Fruit fly (Drosophila melanogaster) whole organism, embryonic: Measurements from ENCODE around the gene CG42727.

Experiments
- ATbp ChIP-seq: fragments of 200-800 bp; sonication (Bioruptor generic); optimal IDR thresholded peaks from 2 replicates; lab custom pipeline; 2017; ENCODE audit warnings: missing biosample characterization, mild to moderate bottlenecking, missing genetic modification characterization, missing genetic modification reagents
- CG10209 ChIP-seq: fragments of 200-800 bp; sonication (Bioruptor generic); optimal IDR thresholded peaks from 3 replicates; lab custom pipeline; 2017; ENCODE audit warnings: missing biosample characterization, mild to moderate bottlenecking, missing genetic modification characterization, missing genetic modification reagents
- CG1024 ChIP-seq: fragments of 200-800 bp; sonication (Bioruptor generic); IDR thresholded peaks from 2 replicates; pipeline ENCODE4 v1.3.6; 2022; ENCODE audit warnings: missing biosample characterization, missing genetic modification characterization
- CG10267 ChIP-seq: fragments of 200-800 bp; sonication (Bioruptor generic); optimal IDR thresholded peaks from 2 replicates; lab custom pipeline; 2018; ENCODE audit warnings: missing biosample characterization, mild to moderate bottlenecking, missing genetic modification characterization, moderate library complexity
- CG10543 ChIP-seq: fragments of 200-800 bp; sonication (Bioruptor generic); optimal IDR thresholded peaks from 3 replicates; lab custom pipeline; 2017; ENCODE audit warnings: missing biosample characterization, mild to moderate bottlenecking, missing genetic modification characterization, moderate library complexity
- CG11398 ChIP-seq: fragments of 200-800 bp; sonication (Bioruptor generic); optimal IDR thresholded peaks from 2 replicates; lab custom pipeline; 2016; ENCODE audit warnings: missing biosample characterization, missing genetic modification characterization
- CG13123 ChIP-seq: fragments of 200-800 bp; sonication (Bioruptor generic); optimal IDR thresholded peaks from 2 replicates; lab custom pipeline; 2016; ENCODE audit warnings: missing biosample characterization, missing genetic modification characterization
- CG13424 ChIP-seq: fragments of 200-800 bp; sonication (Bioruptor generic); optimal IDR thresholded peaks from 2 replicates; lab custom pipeline; 2019; ENCODE audit warnings: missing biosample characterization, mild to moderate bottlenecking, missing genetic modification characterization, moderate library complexity
- CG14441 ChIP-seq: fragments of 200-800 bp; sonication (Bioruptor generic); IDR thresholded peaks from 2 replicates; pipeline ENCODE4 v1.3.6; 2022; ENCODE audit warnings: missing biosample characterization, missing genetic modification characterization
- CG14710 ChIP-seq: fragments of 200-800 bp; sonication (Bioruptor generic); optimal IDR thresholded peaks from 3 replicates; lab custom pipeline; 2019; ENCODE audit warnings: missing biosample characterization, mild to moderate bottlenecking, missing genetic modification characterization, moderate library complexity
- CG18262 ChIP-seq: fragments of 200-800 bp; optimal IDR thresholded peaks from 3 replicates; lab custom pipeline; 2019; ENCODE audit warnings: missing biosample characterization, mild to moderate bottlenecking, missing genetic modification characterization, moderate library complexity
- CG2202 ChIP-seq: fragments of 200-800 bp; sonication (Bioruptor generic); optimal IDR thresholded peaks from 2 replicates; lab custom pipeline; 2018; ENCODE audit warnings: missing biosample characterization, mild to moderate bottlenecking, missing genetic modification characterization
- CG3065 ChIP-seq: fragments of 200-800 bp; sonication (Bioruptor generic); optimal IDR thresholded peaks from 2 replicates; lab custom pipeline; 2016; ENCODE audit warnings: missing biosample characterization, missing genetic modification characterization
- CG31388 ChIP-seq: fragments of 200-800 bp; sonication (Bioruptor generic); optimal IDR thresholded peaks from 2 replicates; lab custom pipeline; 2016; ENCODE audit warnings: missing biosample characterization, missing genetic modification characterization
- CG7786 ChIP-seq: fragments of 200-800 bp; sonication (Bioruptor generic); optimal IDR thresholded peaks from 2 replicates; lab custom pipeline; 2016; ENCODE audit warnings: missing biosample characterization, missing genetic modification characterization
- CG9437 ChIP-seq: fragments of 200-800 bp; sonication (Bioruptor generic); optimal IDR thresholded peaks from 2 replicates; lab custom pipeline; 2018; ENCODE audit warnings: missing biosample characterization, mild to moderate bottlenecking, missing genetic modification characterization
- Dbx ChIP-seq: fragments of 200-800 bp; sonication (Bioruptor generic); IDR thresholded peaks from 3 replicates; pipeline ENCODE4 v1.3.6; 2022; ENCODE audit warnings: missing biosample characterization, missing genetic modification characterization
- Dref ChIP-seq: fragments of 200-800 bp; sonication (Bioruptor generic); IDR thresholded peaks from 2 replicates; pipeline ENCODE4 v1.3.6; 2022; ENCODE audit warnings: missing biosample characterization, missing genetic modification characterization
- Ets97D ChIP-seq: fragments of 200-800 bp; sonication (Bioruptor generic); optimal IDR thresholded peaks from 3 replicates; lab custom pipeline; 2016; ENCODE audit warnings: missing biosample characterization, missing genetic modification characterization
- GATAe ChIP-seq: fragments of 200-800 bp; sonication (Bioruptor generic); conservative IDR thresholded peaks from 2 replicates; pipeline ENCODE4 v1.3.6; 2022; ENCODE audit warnings: missing biosample characterization, missing genetic modification characterization
- H15 ChIP-seq: fragments of 200-800 bp; sonication (Bioruptor generic); IDR thresholded peaks from 3 replicates; pipeline ENCODE4 v1.3.6; 2022; ENCODE audit warnings: missing biosample characterization, missing genetic modification characterization
- HLHmδ ChIP-seq: fragments of 200-800 bp; sonication (Bioruptor generic); optimal IDR thresholded peaks from 2 replicates; lab custom pipeline; 2018; ENCODE audit warnings: missing biosample characterization, mild to moderate bottlenecking, missing genetic modification characterization, moderate library complexity
- Hey ChIP-seq: fragments of 200-800 bp; sonication (Bioruptor generic); optimal IDR thresholded peaks from 3 replicates; lab custom pipeline; 2018; ENCODE audit warnings: missing biosample characterization, mild to moderate bottlenecking, missing genetic modification characterization
- Hr51 ChIP-seq, 2 experiments: fragments of 200-800 bp; sonication (Bioruptor generic); optimal IDR thresholded peaks; 2 replicates in 1 of 2; 3 replicates in 1 of 2; lab custom pipeline; 2016 to 2018; ENCODE audit warnings: missing biosample characterization in 2 of 2, missing genetic modification characterization in 2 of 2, mild to moderate bottlenecking in 1 of 2, moderate library complexity in 1 of 2
- Jarid2 ChIP-seq: fragments of 200-800 bp; sonication (Bioruptor generic); optimal IDR thresholded peaks from 3 replicates; lab custom pipeline; 2017; ENCODE audit warnings: mild to moderate bottlenecking, missing biosample characterization, missing genetic modification reagents, missing genetic modification characterization
- Mes4 ChIP-seq: fragments of 200-800 bp; sonication (Bioruptor generic); optimal IDR thresholded peaks from 2 replicates; lab custom pipeline; 2016; ENCODE audit warnings: missing biosample characterization, missing genetic modification characterization
- Oaz ChIP-seq: fragments of 200-800 bp; sonication (Bioruptor generic); IDR thresholded peaks from 2 replicates; pipeline ENCODE4 v1.3.6; 2022; ENCODE audit warnings: missing biosample characterization, missing genetic modification characterization
- Ssrp ChIP-seq: fragments of 200-800 bp; sonication (Bioruptor generic); optimal IDR thresholded peaks from 2 replicates; lab custom pipeline; 2018; ENCODE audit warnings: missing biosample characterization, mild to moderate bottlenecking, missing genetic modification characterization, moderate library complexity
- ato ChIP-seq: fragments of 200-800 bp; sonication (Bioruptor generic); IDR thresholded peaks from 2 replicates; pipeline ENCODE4 v1.3.6; 2022; ENCODE audit warnings: missing biosample characterization, missing genetic modification characterization; ENCODE audit not compliant: partially characterized antibody
- crp ChIP-seq, 2 experiments: fragments of 200-800 bp; sonication (Bioruptor generic); optimal IDR thresholded peaks; 2 replicates in 1 of 2; 3 replicates in 1 of 2; lab custom pipeline; 2017; ENCODE audit warnings: missing biosample characterization in 2 of 2, missing genetic modification characterization in 2 of 2, mild to moderate bottlenecking in 1 of 2, moderate library complexity in 1 of 2
- dan ChIP-seq: fragments of 200-800 bp; sonication (Bioruptor generic); IDR thresholded peaks from 2 replicates; pipeline ENCODE4 v1.3.6; 2022; ENCODE audit warnings: missing biosample characterization, missing genetic modification characterization
- danr ChIP-seq: fragments of 200-800 bp; sonication (Bioruptor generic); IDR thresholded peaks from 2 replicates; pipeline ENCODE4 v1.3.6; 2022; ENCODE audit warnings: missing biosample characterization, missing genetic modification characterization
- dpn ChIP-seq, 2 experiments: fragments of 200-800 bp; sonication (Bioruptor generic); optimal IDR thresholded peaks; 3 replicates each; lab custom pipeline; 2016; ENCODE audit warnings: missing biosample characterization in 2 of 2, missing genetic modification characterization in 2 of 2
- ewg ChIP-seq: fragments of 200-800 bp; sonication (Bioruptor generic); optimal IDR thresholded peaks from 3 replicates; lab custom pipeline; 2017; ENCODE audit warnings: mild to moderate bottlenecking, missing biosample characterization, missing genetic modification reagents, missing genetic modification characterization
- gce ChIP-seq: fragments of 200-800 bp; sonication (Bioruptor generic); IDR thresholded peaks from 3 replicates; pipeline ENCODE4 v1.3.6; 2022; ENCODE audit warnings: missing biosample characterization, missing genetic modification characterization
- hbn ChIP-seq: fragments of 200-800 bp; sonication (Bioruptor generic); IDR thresholded peaks from 2 replicates; pipeline ENCODE4 v1.3.6; 2022; ENCODE audit warnings: missing biosample characterization, missing genetic modification characterization; ENCODE audit not compliant: partially characterized antibody
- hth ChIP-seq: fragments of >200 bp; optimal IDR thresholded peaks from 2 replicates; lab custom pipeline; 2017; ENCODE audit warnings: inconsistent platforms
- insv ChIP-seq, 2 experiments: fragments of 200-800 bp; sonication (Bioruptor generic); optimal IDR thresholded peaks; 3 replicates each; lab custom pipeline; 2016 to 2018; ENCODE audit warnings: missing biosample characterization in 2 of 2, missing genetic modification characterization in 2 of 2
- jumu ChIP-seq: fragments of 200-800 bp; sonication (Bioruptor generic); optimal IDR thresholded peaks from 3 replicates; lab custom pipeline; 2016; ENCODE audit warnings: missing biosample characterization, missing genetic modification characterization
- kay ChIP-seq: fragments of 200-800 bp; sonication (Bioruptor generic); optimal IDR thresholded peaks from 2 replicates; lab custom pipeline; 2016; ENCODE audit warnings: missing biosample characterization, missing genetic modification characterization
- nom ChIP-seq: fragments of 200-800 bp; sonication (Bioruptor generic); optimal IDR thresholded peaks from 2 replicates; lab custom pipeline; 2017; ENCODE audit warnings: missing biosample characterization, missing genetic modification characterization, mild to moderate bottlenecking, moderate library complexity, missing genetic modification reagents
- pan ChIP-seq, 4 experiments: fragments of >200 bp in 3 of 4; fragments of 200-800 bp in 1 of 4; sonication (Bioruptor generic) in 1 of 4; optimal IDR thresholded peaks in 3 of 4; IDR thresholded peaks in 1 of 4; 2 replicates each; pipeline versions ENCODE4 v1.3.6 to Lab custom; 2017 to 2022; ENCODE audit warnings: missing biosample characterization in 2 of 4, missing genetic modification characterization in 2 of 4, mixed read lengths in 1 of 4
- pb ChIP-seq: fragments of 200-800 bp; sonication (Bioruptor generic); optimal IDR thresholded peaks from 3 replicates; lab custom pipeline; 2016; ENCODE audit warnings: missing biosample characterization, missing genetic modification characterization
- phol ChIP-seq: fragments of 200-800 bp; sonication (Bioruptor generic); optimal IDR thresholded peaks from 3 replicates; lab custom pipeline; 2018; ENCODE audit warnings: missing biosample characterization, mild to moderate bottlenecking, missing genetic modification characterization, moderate library complexity
- ro ChIP-seq: fragments of 200-800 bp; sonication (Bioruptor generic); IDR thresholded peaks from 2 replicates; pipeline ENCODE4 v1.3.6; 2022; ENCODE audit warnings: missing biosample characterization, missing genetic modification characterization
- toy ChIP-seq: fragments of 200-800 bp; sonication (Bioruptor generic); IDR thresholded peaks from 2 replicates; pipeline ENCODE4 v1.3.6; 2022; ENCODE audit warnings: missing biosample characterization, missing genetic modification characterization
- wor ChIP-seq: fragments of 200-800 bp; sonication (Bioruptor generic); IDR thresholded peaks from 2 replicates; pipeline ENCODE4 v1.3.6; 2022; ENCODE audit warnings: missing biosample characterization, missing genetic modification characterization
- zen2 ChIP-seq: fragments of 200-800 bp; sonication (Bioruptor generic); IDR thresholded peaks from 3 replicates; pipeline ENCODE4 v1.3.6; 2022; ENCODE audit warnings: missing biosample characterization, missing genetic modification characterization; ENCODE audit not compliant: partially characterized antibody

CG42727 gene

DNA sequence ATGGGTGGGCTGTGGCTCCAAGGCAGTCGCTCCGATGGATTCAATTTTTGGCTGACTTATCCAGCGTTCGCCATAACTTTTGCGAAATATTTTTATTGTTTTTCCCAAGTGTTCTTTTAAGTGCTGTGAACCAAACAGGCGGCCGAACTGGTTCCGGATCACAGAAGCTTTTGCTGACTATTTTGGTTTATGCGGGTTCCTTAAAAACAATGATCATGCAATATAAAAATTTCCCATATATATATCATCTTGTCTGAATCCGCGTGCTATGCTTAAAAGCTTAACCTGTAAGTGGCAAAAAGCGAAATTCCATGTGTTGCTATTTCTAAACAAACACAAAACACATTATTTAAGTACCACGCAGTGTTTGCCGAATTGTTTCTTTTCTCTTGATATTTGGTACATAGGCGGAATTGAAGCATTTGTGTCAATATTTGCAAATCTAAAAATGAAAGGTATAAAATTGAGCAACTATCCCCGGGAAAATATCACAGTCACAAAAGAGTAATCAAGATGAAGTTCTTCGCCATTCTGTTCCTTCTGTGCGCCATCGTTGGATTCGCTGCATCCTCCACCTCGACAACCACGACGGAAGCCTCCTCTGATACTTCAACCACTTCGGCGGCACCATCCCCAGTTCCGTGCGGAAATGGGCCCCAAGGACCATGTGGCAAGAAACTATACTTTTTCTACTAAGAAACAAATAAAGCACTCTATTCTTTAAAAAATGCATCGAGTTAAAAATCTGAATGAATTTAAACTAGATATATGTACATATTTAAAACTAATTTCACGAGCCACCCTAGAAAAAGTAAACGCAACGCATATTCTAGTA lies 27.7 kb upstream of the CG42727 start, which contains the start of the genes CG6276 and CG44040 (continued):
- no peak for TF ChIP-seq GATAe (GFP tag; lab: Robert Waterston, UW)
- TF ChIP-seq CG13424 (tag; lab: Kevin White, UChicago): peak; percentile 55
- peak; percentile 40; the same call in 1 of the 3 replicates for TF ChIP-seq Dbx (GFP tag; lab: Robert Waterston, UW)
- TF ChIP-seq CG10267 (tag; lab: Kevin White, UChicago): peak; percentile 13
- TF ChIP-seq gce (GFP tag; lab: Robert Waterston, UW): no peak
- TF ChIP-seq CG9437 (GFP tag; lab: Kevin White, UChicago): peak; percentile 51
- TF ChIP-seq pan (optimal IDR thresholded peaks at IDR 0.05; lab: Kevin White, UChicago): no peak
- TF ChIP-seq pan (GFP tag; optimal IDR thresholded peaks at IDR 0.05 in 1 of 2, IDR thresholded peaks at IDR 0.05 in 1 of 2): peak in 1 of 2 experiments; percentile 49
- no peak for TF ChIP-seq CG13123 (GFP tag; lab: Kevin White, UChicago)
- TF ChIP-seq CG7786 (GFP tag; lab: Kevin White, UChicago): peak; percentile 34
- TF ChIP-seq insv (GFP tag; optimal IDR thresholded peaks at IDR 0.05; lab: Kevin White, UChicago): peak in 1 of 2 experiments; percentile 3
- peak; percentile 42 for TF ChIP-seq phol
- TF ChIP-seq ro (GFP tag; lab: Robert Waterston, UW): 0 out of 2 replicates have a peak, but pooled peaks have one; percentile 20
- TF ChIP-seq Oaz (GFP tag; lab: Robert Waterston, UW): no peak
- TF ChIP-seq ewg (GFP tag; lab: Kevin White, UChicago): no peak
- no peak for TF ChIP-seq CG3065
- TF ChIP-seq Hr51 (GFP tag; optimal IDR thresholded peaks at IDR 0.05; lab: Kevin White, UChicago): peak in 1 of 2 experiments; percentile 57
- no peak for TF ChIP-seq wor (GFP tag; lab: Robert Waterston, UW)
- TF ChIP-seq Ssrp (tag; lab: Kevin White, UChicago): peak; percentile 22
- peak; percentile 15 for TF ChIP-seq nom (GFP tag; lab: Kevin White, UChicago)
- no peak for TF ChIP-seq pb (GFP tag; lab: Kevin White, UChicago)
- TF ChIP-seq CG11398: peak; percentile 31
- no peak for TF ChIP-seq HLHmδ
- TF ChIP-seq kay (GFP tag; lab: Kevin White, UChicago): no peak
- TF ChIP-seq Ets97D: peak; percentile 28
- peak; percentile 48 for TF ChIP-seq CG18262 (tag; lab: Kevin White, UChicago)
- no peak for TF ChIP-seq CG1024
- TF ChIP-seq toy (GFP tag; lab: Robert Waterston, UW): no peak
- TF ChIP-seq jumu (GFP tag; lab: Kevin White, UChicago): no peak
- TF ChIP-seq CG14710 (tag; lab: Kevin White, UChicago): peak; percentile 32
- TF ChIP-seq ato (GFP tag; lab: Robert Waterston, UW): no peak
- TF ChIP-seq Jarid2 (GFP tag; lab: Kevin White, UChicago): no peak
- no peak for TF ChIP-seq danr (GFP tag; lab: Robert Waterston, UW)
- TF ChIP-seq dan (GFP tag; lab: Robert Waterston, UW): no peak
- TF ChIP-seq CG31388 (GFP tag; lab: Kevin White, UChicago): no peak
- TF ChIP-seq crp (GFP tag; optimal IDR thresholded peaks at IDR 0.05; lab: Kevin White, UChicago): no peak
- TF ChIP-seq zen2 (GFP tag; lab: Robert Waterston, UW): no peak
- peak; percentile 43 to 44 for TF ChIP-seq dpn (GFP tag; optimal IDR thresholded peaks at IDR 0.05; lab: Kevin White, UChicago)
- no peak for TF ChIP-seq Mes4 (GFP tag; lab: Kevin White, UChicago)
- no peak for TF ChIP-seq hth
- TF ChIP-seq Dref (GFP tag; lab: Robert Waterston, UW): no peak
- peak; percentile 36 for TF ChIP-seq ATbp (GFP tag; lab: Kevin White, UChicago)
- no peak for TF ChIP-seq hbn (GFP tag; lab: Robert Waterston, UW)
- TF ChIP-seq Hey (tag; lab: Kevin White, UChicago): no peak
- TF ChIP-seq H15: 0 out of 3 replicates have a peak, but pooled peaks have one; percentile 41
- TF ChIP-seq CG14441 (GFP tag; lab: Robert Waterston, UW): peak; percentile 59
- no peak for TF ChIP-seq CG2202 (tag; lab: Kevin White, UChicago)
- peak; percentile 43 for TF ChIP-seq CG10209 (GFP tag; lab: Kevin White, UChicago)
- peak; percentile 69 for TF ChIP-seq CG10543 (GFP tag; lab: Kevin White, UChicago)
